Worm (Caenorhabditis elegans) whole organism, L3 larva: ENCODE data around the gene unc-79.

ENCODE experiments used
- ZK546.5 ChIP-seq: sonication (generic microtip); optimal IDR thresholded peaks from 2 replicates; lab custom pipeline; 2017; ENCODE audit warnings: missing biosample characterization, missing genetic modification characterization
- fos-1 ChIP-seq: fragments of 150-350 bp; optimal IDR thresholded peaks from 2 replicates; lab custom pipeline; 2014; ENCODE audit warnings: missing biosample characterization, missing genetic modification characterization
- mdl-1 ChIP-seq: fragments of 150-350 bp; optimal IDR thresholded peaks from 2 replicates; lab custom pipeline; 2014; ENCODE audit warnings: missing biosample characterization, missing genetic modification characterization
- nhr-76 ChIP-seq: fragments of 150-350 bp; sonication (generic microtip); optimal IDR thresholded peaks from 5 replicates; lab custom pipeline; 2014; ENCODE audit warnings: missing biosample characterization, missing genetic modification characterization
- pha-4 ChIP-seq: fragments of 150-350 bp; optimal IDR thresholded peaks from 2 replicates; lab custom pipeline; 2014; ENCODE audit warnings: missing biosample characterization, missing genetic modification reagents, missing genetic modification characterization
- pqm-1 ChIP-seq: fragments of 150-350 bp; optimal IDR thresholded peaks from 2 replicates; lab custom pipeline; 2017; ENCODE audit warnings: missing biosample characterization, missing genetic modification characterization, inconsistent platforms
- snpc-4 ChIP-seq: fragments of 150-350 bp; optimal IDR thresholded peaks from 2 replicates; lab custom pipeline; 2014; ENCODE audit warnings: missing biosample characterization, missing genetic modification characterization
- zag-1 ChIP-seq: fragments of 150-350 bp; optimal IDR thresholded peaks from 2 replicates; lab custom pipeline; 2014; ENCODE audit warnings: missing biosample characterization, missing genetic modification characterization

DNA sequence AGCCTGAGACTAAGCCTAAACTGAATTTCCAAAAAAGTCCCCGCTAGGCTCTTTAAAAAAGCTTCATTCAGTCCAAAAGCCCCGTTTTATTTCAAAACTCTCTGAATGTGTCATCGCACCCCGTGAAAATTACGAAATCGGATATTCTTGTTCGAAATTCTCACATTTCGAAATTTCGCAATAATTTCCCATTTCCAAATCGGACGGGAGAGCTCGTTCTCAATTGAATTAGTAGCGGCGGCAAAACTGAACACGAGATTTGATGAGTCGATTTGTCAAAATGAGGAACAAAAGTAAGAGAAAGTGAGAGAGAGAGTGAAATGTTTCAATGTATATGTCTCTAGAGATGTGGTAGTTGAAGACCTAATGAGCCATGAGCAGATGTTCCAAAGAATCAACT, 31.4 kb upstream of the unc-79 start:
- TF ChIP-seq ZK546.5 (tag; lab: Kevin White, UChicago) (no peak), pqm-1 (tag; lab: Kevin White, UChicago) (no peak), nhr-76 (tag; lab: Kevin White, UChicago) (no peak), zag-1 (tag; lab: Kevin White, UChicago) (no peak), snpc-4 (no peak), mdl-1 (tag; lab: Kevin White, UChicago) (no peak), pha-4 (tag; lab: Kevin White, UChicago) (no peak), fos-1 (no peak)
